Fruit fly (Drosophila melanogaster): Measurements from ENCODE around the gene shd.
A peak's percentile ranks its signal among the peaks of the same experiment; 100 is the strongest.

The shd gene

DNA sequence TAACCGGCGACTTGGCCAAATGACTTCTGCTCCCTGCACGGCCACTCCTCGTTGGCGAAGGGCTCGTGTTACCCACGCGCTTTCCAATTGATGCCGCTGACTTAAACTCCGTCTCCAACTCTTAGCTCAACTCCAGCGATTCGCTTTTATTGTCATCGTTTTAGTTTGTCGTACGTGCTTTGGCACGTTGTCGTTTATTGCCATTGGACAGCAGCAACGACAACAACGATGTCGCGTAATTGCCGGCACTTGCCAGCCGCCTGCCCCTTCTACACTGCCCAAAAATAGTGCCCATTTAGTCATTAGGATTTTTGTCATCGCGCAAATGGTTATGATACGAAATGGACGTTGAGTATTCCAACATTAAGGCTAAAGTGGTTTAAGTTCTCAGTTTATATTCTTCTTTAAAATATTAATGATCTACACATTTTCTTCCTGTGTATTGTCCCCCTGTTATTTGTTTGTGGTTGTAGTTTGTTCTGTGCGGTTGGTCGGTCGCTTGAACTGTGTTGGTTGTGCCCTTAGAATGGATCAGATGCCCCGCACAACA is 51.6 kb downstream of the shd start:
- TF ChIP-seq CTCF (optimal IDR thresholded peaks at IDR 0.05), result no peak
- no peak for TF ChIP-seq CG8478 (optimal IDR thresholded peaks at IDR 0.05)

DNA sequence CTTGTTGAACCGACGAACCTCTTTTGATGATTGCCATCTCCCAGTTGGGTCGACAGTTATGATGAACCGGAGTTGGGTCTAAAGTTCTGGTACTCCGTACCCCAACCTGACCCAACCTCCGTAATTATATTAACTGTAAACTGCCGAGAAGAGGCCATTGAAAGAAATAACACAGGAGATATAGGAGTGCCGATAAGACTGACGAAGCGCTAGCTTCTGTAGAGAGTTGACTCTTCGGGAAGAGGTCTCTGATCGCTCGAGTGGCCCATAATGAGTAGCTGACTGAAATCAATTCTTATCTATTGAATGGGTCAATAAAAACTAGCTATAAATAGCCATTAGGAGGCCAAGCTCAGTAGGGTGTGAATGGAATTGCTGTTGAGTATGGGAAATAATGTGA is 54.4 kb downstream of the shd start:
- TF ChIP-seq CG8478 (optimal IDR thresholded peaks at IDR 0.05), result no peak
- TF ChIP-seq CTCF (optimal IDR thresholded peaks at IDR 0.05), result no peak

DNA sequence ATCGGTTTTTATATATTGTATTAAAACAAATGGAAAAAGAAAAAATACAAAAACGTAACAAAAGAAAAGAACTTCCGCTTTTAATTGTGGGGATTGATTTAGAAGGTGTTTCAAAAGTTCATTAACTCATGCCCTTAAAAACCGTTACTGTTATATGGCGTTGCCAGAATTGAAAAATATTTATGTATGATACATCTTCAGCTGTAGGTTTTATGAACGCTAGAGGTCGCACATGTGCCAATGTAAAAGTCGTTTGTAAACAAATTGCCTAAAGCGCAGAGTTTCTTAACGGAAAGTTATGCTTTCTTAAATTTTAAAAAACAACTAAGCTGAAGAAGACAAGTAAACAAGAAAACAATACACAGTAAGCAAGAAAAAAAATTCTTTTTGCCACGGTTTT is 57.3 kb downstream of the shd start:
- TF ChIP-seq CG8478 (optimal IDR thresholded peaks at IDR 0.05), result no peak
- TF ChIP-seq CTCF (optimal IDR thresholded peaks at IDR 0.05), result peak; percentile 88 to 94

Measured in S2 (cell line).